Fruit fly (Drosophila melanogaster) whole organism, wandering third instar larva: Measurements from ENCODE around the gene CG18476.

ENCODE experiments used
- Dfd ChIP-seq: fragments of >200 bp; optimal IDR thresholded peaks from 2 replicates; lab custom pipeline; 2017; ENCODE audit warnings: missing biosample characterization, missing genetic modification characterization
- Dif ChIP-seq: fragments of 200-275, 200-300 bp; sonication (Bioruptor generic); optimal IDR thresholded peaks from 2 replicates; lab custom pipeline; 2018; ENCODE audit warnings: missing biosample characterization, missing genetic modification characterization; ENCODE audit not compliant: partially characterized antibody
- HLH106 ChIP-seq: fragments of 200-800 bp; optimal IDR thresholded peaks from 3 replicates; lab custom pipeline; 2019; ENCODE audit warnings: missing biosample characterization, mild to moderate bottlenecking, missing genetic modification characterization, moderate library complexity
- Hnf4 ChIP-seq: fragments of 200-800 bp; sonication (Bioruptor generic); optimal IDR thresholded peaks from 2 replicates; lab custom pipeline; 2016; ENCODE audit warnings: missing biosample characterization, mild to moderate bottlenecking, missing genetic modification characterization
- Hr83 ChIP-seq: fragments of 200-300 bp; sonication (Bioruptor generic); optimal IDR thresholded peaks from 2 replicates; lab custom pipeline; 2016; ENCODE audit warnings: missing biosample characterization, mild to moderate bottlenecking, missing genetic modification characterization, moderate library complexity; ENCODE audit not compliant: poor library complexity, severe bottlenecking
- Mio ChIP-seq: sonication (Bioruptor generic); optimal IDR thresholded peaks from 2 replicates; lab custom pipeline; 2016; ENCODE audit warnings: missing biosample characterization, missing genetic modification characterization
- Myc ChIP-seq: fragments of >200 bp; optimal IDR thresholded peaks from 2 replicates; lab custom pipeline; 2017
- N ChIP-seq: fragments of >200 bp; optimal IDR thresholded peaks from 2 replicates; lab custom pipeline; 2018; ENCODE audit warnings: missing biosample characterization, missing external identifiers, missing genetic modification characterization
- OdsH ChIP-seq: fragments of 200-800 bp; sonication (Bioruptor generic); optimal IDR thresholded peaks from 2 replicates; lab custom pipeline; 2016; ENCODE audit warnings: missing biosample characterization, mild to moderate bottlenecking, missing genetic modification characterization
- Rel ChIP-seq, 2 experiments: fragments of 200-800 bp; sonication (Bioruptor generic) in 1 of 2; optimal IDR thresholded peaks; 2 replicates in 1 of 2; 3 replicates in 1 of 2; lab custom pipeline; 2016 to 2019; ENCODE audit warnings: mild to moderate bottlenecking in 2 of 2, missing biosample characterization in 2 of 2, missing genetic modification characterization in 2 of 2, moderate library complexity in 1 of 2
- Sp1 ChIP-seq: fragments of 200-800 bp; sonication (Bioruptor generic); optimal IDR thresholded peaks from 3 replicates; lab custom pipeline; 2019; ENCODE audit warnings: missing biosample characterization, mild to moderate bottlenecking, missing genetic modification characterization, moderate library complexity
- br ChIP-seq: fragments of 200-800 bp; sonication (Bioruptor generic); optimal IDR thresholded peaks from 2 replicates; lab custom pipeline; 2016; ENCODE audit warnings: missing biosample characterization, missing genetic modification characterization
- brk ChIP-seq: fragments of 200-800 bp; sonication (Bioruptor generic); optimal IDR thresholded peaks from 2 replicates; lab custom pipeline; 2016; ENCODE audit warnings: missing biosample characterization, mild to moderate bottlenecking, missing genetic modification characterization
- dl ChIP-seq, 2 experiments: fragments of 175-275, 200-275 bp in 1 of 2; fragments of 200-275 bp in 1 of 2; sonication (Bioruptor generic); optimal IDR thresholded peaks; lab custom pipeline; 2018; ENCODE audit warnings: mild to moderate bottlenecking in 2 of 2, missing biosample characterization in 2 of 2, missing genetic modification characterization in 2 of 2, moderate library complexity in 2 of 2; ENCODE audit not compliant: partially characterized antibody in 2 of 2, insufficient read depth in 1 of 2
- dmrt93B ChIP-seq: fragments of 200-800 bp; sonication (Bioruptor generic); optimal IDR thresholded peaks from 2 replicates; lab custom pipeline; 2018; ENCODE audit warnings: missing biosample characterization, mild to moderate bottlenecking, missing genetic modification characterization
- dsf ChIP-seq: sonication (Bioruptor generic); optimal IDR thresholded peaks from 2 replicates; lab custom pipeline; 2016; ENCODE audit warnings: missing biosample characterization, missing genetic modification characterization, borderline replicate concordance
- ey ChIP-seq: fragments of 200-800 bp; sonication (Bioruptor generic); optimal IDR thresholded peaks from 2 replicates; lab custom pipeline; 2016; ENCODE audit warnings: missing biosample characterization, missing genetic modification characterization
- foxo ChIP-seq, 2 experiments: fragments of 200-800 bp; sonication (Bioruptor generic); optimal IDR thresholded peaks; 2 replicates in 1 of 2; 3 replicates in 1 of 2; lab custom pipeline; 2016 to 2017; ENCODE audit warnings: missing biosample characterization in 2 of 2, missing genetic modification characterization in 2 of 2
- fru ChIP-seq: fragments of 200-800 bp; sonication (Bioruptor generic); optimal IDR thresholded peaks from 3 replicates; lab custom pipeline; 2016; ENCODE audit warnings: missing biosample characterization, mild to moderate bottlenecking, missing genetic modification characterization
- h ChIP-seq: fragments of 200-800 bp; sonication (Bioruptor generic); optimal IDR thresholded peaks from 3 replicates; lab custom pipeline; 2016; ENCODE audit warnings: missing biosample characterization, mild to moderate bottlenecking, missing genetic modification characterization
- jim ChIP-seq: fragments of 175-275, 200-325 bp; sonication (Bioruptor generic); optimal IDR thresholded peaks from 2 replicates; lab custom pipeline; 2016; ENCODE audit warnings: missing biosample characterization, mild to moderate bottlenecking, missing genetic modification characterization
- lola ChIP-seq: fragments of >200 bp; optimal IDR thresholded peaks from 2 replicates; lab custom pipeline; 2017; ENCODE audit warnings: missing biosample characterization, missing genetic modification characterization
- pan ChIP-seq: fragments of >200 bp; optimal IDR thresholded peaks from 2 replicates; lab custom pipeline; 2017
- rgr ChIP-seq: fragments of 200-800 bp; sonication (Bioruptor generic); optimal IDR thresholded peaks from 3 replicates; lab custom pipeline; 2016; ENCODE audit warnings: missing biosample characterization, mild to moderate bottlenecking, missing genetic modification characterization
- sage ChIP-seq: fragments of 200-800 bp; sonication (Bioruptor generic); optimal IDR thresholded peaks from 2 replicates; lab custom pipeline; 2016; ENCODE audit warnings: missing biosample characterization, mild to moderate bottlenecking, missing genetic modification characterization
- sv ChIP-seq: fragments of 200-800 bp; sonication (Bioruptor generic); optimal IDR thresholded peaks from 3 replicates; lab custom pipeline; 2016; ENCODE audit warnings: missing biosample characterization, missing genetic modification characterization
- usp ChIP-seq: fragments of >200 bp; optimal IDR thresholded peaks from 2 replicates; lab custom pipeline; 2017; ENCODE audit warnings: missing biosample characterization, missing genetic modification characterization
- woc ChIP-seq: sonication (Bioruptor generic); optimal IDR thresholded peaks from 2 replicates; lab custom pipeline; 2016; ENCODE audit warnings: missing biosample characterization, mild to moderate bottlenecking, missing genetic modification characterization

Gene CG18476

DNA sequence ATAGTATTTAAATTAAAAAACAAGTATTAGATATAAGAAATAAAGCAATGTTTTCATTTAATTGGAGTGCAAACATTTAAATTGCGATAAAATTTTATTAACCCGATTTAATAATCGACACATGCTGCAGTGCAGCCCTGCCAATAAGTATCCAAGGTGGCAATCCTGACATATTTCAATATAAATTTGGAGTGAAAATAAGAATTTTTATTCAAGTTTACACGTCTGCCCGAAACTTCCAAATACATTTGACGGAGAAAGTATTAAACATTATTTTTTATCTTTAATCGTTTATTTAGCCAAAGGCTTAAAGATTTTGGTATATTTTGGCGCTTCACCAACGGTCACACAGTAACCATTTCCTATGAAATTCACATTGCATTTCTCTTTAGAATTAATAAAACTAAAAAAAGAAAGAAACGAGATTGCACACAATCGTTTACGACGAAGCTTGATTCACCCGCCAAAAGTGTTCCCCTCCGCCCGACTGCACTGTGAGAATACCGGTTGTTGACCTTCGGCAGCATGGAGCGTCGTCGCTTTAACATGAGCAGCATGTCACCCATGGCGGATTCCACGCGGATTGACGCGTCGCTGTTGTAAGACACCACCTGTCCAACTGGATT is 49.4 kb downstream of the CG18476 start, which contains the start of gene CG14712:
TSS of gene CG14712 (plus strand) at position 344 of the 626 bp plus-strand sequence.
- TF ChIP-seq ey (GFP tag; lab: Kevin White, UChicago) (peak; percentile 21), sv (GFP tag; lab: Kevin White, UChicago) (peak; percentile 27), Mio (GFP tag; lab: Kevin White, UChicago) (no peak), Hr83 (GFP tag; lab: Kevin White, UChicago) (peak; percentile 49)

DNA sequence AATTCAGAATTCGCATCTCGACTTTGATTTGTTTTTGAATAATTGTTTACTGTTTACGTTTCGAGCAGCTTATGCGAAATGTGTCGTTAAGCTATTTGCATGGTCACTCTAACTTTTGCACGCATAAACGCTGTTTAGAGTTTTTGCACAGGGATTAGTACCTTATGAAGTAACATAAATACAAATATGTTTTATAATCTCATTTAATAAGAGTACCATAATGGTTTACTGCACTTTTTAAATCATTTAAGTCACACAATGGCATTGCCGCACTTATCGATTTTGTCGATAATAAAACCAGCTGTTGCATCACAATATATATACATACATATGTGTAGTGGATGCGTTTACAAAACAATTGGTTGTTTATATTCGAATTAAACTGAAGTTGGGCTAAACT is 51.3 kb downstream of the CG18476 start, which contains the start of the genes CG6813 and CG18764:
TSS of gene CG6813 (minus strand) at position 68 of the 400 bp plus-strand sequence.
TSS of gene CG18764 (plus strand) at position 319 of the 400 bp plus-strand sequence.
- TF ChIP-seq br (GFP tag; lab: Kevin White, UChicago) = no peak
- no peak for TF ChIP-seq Dif
- TF ChIP-seq N (GFP tag; lab: Kevin White, UChicago) = no peak
- TF ChIP-seq dsf (GFP tag; lab: Kevin White, UChicago) = no peak
- TF ChIP-seq jim = no peak
- no peak for TF ChIP-seq Rel (GFP tag; optimal IDR thresholded peaks at IDR 0.05; lab: Kevin White, UChicago)
- no peak for TF ChIP-seq Rel (tag; optimal IDR thresholded peaks at IDR 0.05; lab: Kevin White, UChicago)
- no peak for TF ChIP-seq lola (GFP tag; lab: Kevin White, UChicago)
- TF ChIP-seq brk (GFP tag; lab: Kevin White, UChicago) = no peak
- TF ChIP-seq Myc (lab: Kevin White, UChicago) = no peak
- TF ChIP-seq dl (GFP tag; optimal IDR thresholded peaks at IDR 0.05; lab: Kevin White, UChicago; ENCODE audit: insufficient read depth in 1 of 2, partially characterized antibody in 2 of 2) = no peak
- no peak for TF ChIP-seq h (GFP tag; lab: Kevin White, UChicago)
- TF ChIP-seq fru = no peak
- TF ChIP-seq Hnf4 (GFP tag; lab: Kevin White, UChicago) = no peak
- TF ChIP-seq OdsH (GFP tag; lab: Kevin White, UChicago) = no peak
- no peak for TF ChIP-seq Sp1 (GFP tag; lab: Kevin White, UChicago)
- no peak for TF ChIP-seq sage
- no peak for TF ChIP-seq Dfd (GFP tag; lab: Kevin White, UChicago)
- no peak for TF ChIP-seq sv (GFP tag; lab: Kevin White, UChicago)
- no peak for TF ChIP-seq ey (GFP tag; lab: Kevin White, UChicago)
- TF ChIP-seq dmrt93B (GFP tag; lab: Kevin White, UChicago) = no peak

DNA sequence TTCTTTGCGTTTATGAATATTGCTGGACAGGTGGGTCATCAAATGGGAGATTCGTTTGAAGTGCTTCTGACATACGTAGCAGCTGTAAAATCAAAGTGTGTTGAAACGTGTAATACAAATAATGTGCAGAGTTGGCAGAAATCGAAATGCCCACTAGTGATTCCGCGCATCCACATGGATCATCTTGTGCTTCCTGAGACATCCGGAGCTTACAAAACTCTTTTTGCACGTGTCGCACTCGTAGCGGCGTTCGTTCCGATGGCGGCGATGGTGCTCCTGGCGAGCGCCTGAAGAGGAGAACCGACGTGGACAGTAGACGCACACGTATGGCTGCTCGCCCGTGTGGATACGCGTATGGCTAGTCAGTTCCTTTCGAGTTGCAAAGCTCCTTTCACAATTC is 52.4 kb downstream of the CG18476 start, which contains the start of gene Zaf1:
TSS of gene Zaf1 (minus strand) at position 101 of the 400 bp plus-strand sequence.
- no peak for TF ChIP-seq dl (GFP tag; optimal IDR thresholded peaks at IDR 0.05; lab: Kevin White, UChicago; ENCODE audit: insufficient read depth in 1 of 2, partially characterized antibody in 2 of 2)
- TF ChIP-seq woc = no peak
- no peak for TF ChIP-seq pan (lab: Kevin White, UChicago)
- no peak for TF ChIP-seq Rel (GFP tag; optimal IDR thresholded peaks at IDR 0.05; lab: Kevin White, UChicago)
- TF ChIP-seq Rel (tag; optimal IDR thresholded peaks at IDR 0.05; lab: Kevin White, UChicago) = no peak
- TF ChIP-seq HLH106 (tag; lab: Kevin White, UChicago) = no peak
- no peak for TF ChIP-seq usp
- no peak for TF ChIP-seq foxo (GFP tag; optimal IDR thresholded peaks at IDR 0.05; lab: Kevin White, UChicago)
- TF ChIP-seq rgr (GFP tag; lab: Kevin White, UChicago) = no peak
- TF ChIP-seq dmrt93B (GFP tag; lab: Kevin White, UChicago) = no peak
- TF ChIP-seq sv (GFP tag; lab: Kevin White, UChicago) = no peak
- TF ChIP-seq dsf (GFP tag; lab: Kevin White, UChicago) = no peak
- TF ChIP-seq h (GFP tag; lab: Kevin White, UChicago) = no peak
- TF ChIP-seq Mio (GFP tag; lab: Kevin White, UChicago) = no peak
